Worm (Caenorhabditis elegans) whole organism, L1 larva: ENCODE results near the gene C53C11.5.

Source experiments
- C04F5.9 ChIP-seq: sonication (generic microtip); optimal IDR thresholded peaks from 2 replicates; lab custom pipeline; 2016; ENCODE audit warnings: missing genetic modification characterization, missing compliant biosample characterization
- C16A3.4 ChIP-seq: fragments of 150-350 bp; optimal IDR thresholded peaks from 2 replicates; lab custom pipeline; 2014; ENCODE audit warnings: missing biosample characterization, missing genetic modification characterization
- C34B4.2 ChIP-seq: sonication (generic microtip); optimal IDR thresholded peaks from 2 replicates; lab custom pipeline; 2017; ENCODE audit warnings: mild to moderate bottlenecking, missing genetic modification characterization, missing compliant biosample characterization
- F16B12.6 ChIP-seq: fragments of 150-350 bp; optimal IDR thresholded peaks from 2 replicates; lab custom pipeline; 2014; ENCODE audit warnings: missing biosample characterization, missing genetic modification characterization
- Y116A8C.19 ChIP-seq: sonication (generic microtip); optimal IDR thresholded peaks from 2 replicates; lab custom pipeline; 2016; ENCODE audit warnings: missing compliant biosample characterization, missing genetic modification characterization, borderline replicate concordance
- aha-1 ChIP-seq: fragments of 150-350 bp; optimal IDR thresholded peaks from 2 replicates; lab custom pipeline; 2014; ENCODE audit warnings: missing biosample characterization, missing genetic modification characterization
- alr-1 ChIP-seq: fragments of 200-800 bp; sonication (Bioruptor generic); optimal IDR thresholded peaks from 2 replicates; lab custom pipeline; 2018; ENCODE audit warnings: borderline replicate concordance, mild to moderate bottlenecking, missing genetic modification characterization, missing compliant biosample characterization
- ceh-8 ChIP-seq: fragments of 200-800 bp; sonication (Bioruptor generic); optimal IDR thresholded peaks from 2 replicates; lab custom pipeline; 2018; ENCODE audit warnings: mild to moderate bottlenecking, missing genetic modification characterization, moderate library complexity, missing compliant biosample characterization
- ceh-90 ChIP-seq: sonication (generic microtip); optimal IDR thresholded peaks from 2 replicates; lab custom pipeline; 2016; ENCODE audit warnings: missing genetic modification characterization, missing compliant biosample characterization
- dpl-1 ChIP-seq, 3 experiments: fragments of 150-350 bp in 2 of 3; sonication (generic microtip) in 1 of 3; optimal IDR thresholded peaks; 2 replicates each; lab custom pipeline; 2014 to 2017; ENCODE audit warnings: missing biosample characterization in 3 of 3, missing genetic modification characterization in 3 of 3, missing genetic modification reagents in 3 of 3
- dsc-1 ChIP-seq: sonication (generic microtip); optimal IDR thresholded peaks from 2 replicates; lab custom pipeline; 2016; ENCODE audit warnings: mild to moderate bottlenecking, missing genetic modification characterization, missing compliant biosample characterization
- egl-27 ChIP-seq, 2 experiments: fragments of 150-350 bp in 1 of 2; sonication (generic microtip); optimal IDR thresholded peaks; 3 replicates each; lab custom pipeline; 2017 to 2018; ENCODE audit warnings: missing biosample characterization in 2 of 2, missing genetic modification characterization in 2 of 2, missing genetic modification reagents in 2 of 2
- elt-2 ChIP-seq: sonication (generic microtip); optimal IDR thresholded peaks from 2 replicates; lab custom pipeline; 2016; ENCODE audit warnings: missing genetic modification characterization, mild to moderate bottlenecking, inconsistent platforms, missing compliant biosample characterization, missing genetic modification reagents
- ets-5 ChIP-seq: fragments of 200-800 bp; sonication (Bioruptor generic); IDR thresholded peaks from 2 replicates; pipeline ENCODE4 v1.3.6; 2022; ENCODE audit warnings: missing genetic modification characterization, missing compliant biosample characterization
- fkh-10 ChIP-seq: sonication (generic microtip); optimal IDR thresholded peaks from 2 replicates; lab custom pipeline; 2017; ENCODE audit warnings: missing biosample characterization, missing genetic modification reagents, missing genetic modification characterization
- fkh-4 ChIP-seq: sonication (generic microtip); optimal IDR thresholded peaks from 2 replicates; lab custom pipeline; 2016; ENCODE audit warnings: missing compliant biosample characterization, missing genetic modification characterization, borderline replicate concordance
- fkh-8 ChIP-seq: sonication (generic microtip); optimal IDR thresholded peaks from 2 replicates; lab custom pipeline; 2016; ENCODE audit warnings: mild to moderate bottlenecking, missing genetic modification characterization, missing compliant biosample characterization
- fos-1 ChIP-seq: fragments of 150-350 bp; optimal IDR thresholded peaks from 2 replicates; lab custom pipeline; 2014; ENCODE audit warnings: missing biosample characterization, missing genetic modification characterization
- hlh-4 ChIP-seq: sonication (generic microtip); optimal IDR thresholded peaks from 2 replicates; lab custom pipeline; 2016; ENCODE audit warnings: mild to moderate bottlenecking, missing genetic modification characterization, missing compliant biosample characterization
- hpl-2 ChIP-seq: fragments of 150-350 bp; optimal IDR thresholded peaks from 2 replicates; lab custom pipeline; 2014; ENCODE audit warnings: missing biosample characterization, missing genetic modification reagents, missing genetic modification characterization
- isw-1 ChIP-seq: fragments of 200-800 bp; sonication (Bioruptor generic); IDR thresholded peaks from 2 replicates; pipeline ENCODE4 v1.3.6; 2022; ENCODE audit warnings: missing genetic modification characterization, missing compliant biosample characterization
- lin-13 ChIP-seq: fragments of 150-350 bp; optimal IDR thresholded peaks from 2 replicates; lab custom pipeline; 2014; ENCODE audit warnings: missing biosample characterization, missing genetic modification reagents, missing genetic modification characterization
- lin-14 ChIP-seq: fragments of 200-800 bp; sonication (Bioruptor generic); optimal IDR thresholded peaks from 2 replicates; lab custom pipeline; 2018; ENCODE audit warnings: mild to moderate bottlenecking, missing genetic modification characterization, moderate library complexity, missing compliant biosample characterization
- lir-3 ChIP-seq: sonication (generic microtip); optimal IDR thresholded peaks from 2 replicates; lab custom pipeline; 2016; ENCODE audit warnings: mild to moderate bottlenecking, missing genetic modification characterization, moderate library complexity, missing compliant biosample characterization; ENCODE audit not compliant: poor library complexity
- mdl-1 ChIP-seq, 2 experiments: fragments of 150-350 bp; optimal IDR thresholded peaks; 2 replicates each; lab custom pipeline; 2014 to 2017; ENCODE audit warnings: missing biosample characterization in 2 of 2, missing genetic modification characterization in 2 of 2, inconsistent platforms in 1 of 2
- mef-2 ChIP-seq: fragments of 150-350 bp; optimal IDR thresholded peaks from 2 replicates; lab custom pipeline; 2014; ENCODE audit warnings: missing biosample characterization, missing genetic modification characterization
- nhr-12 ChIP-seq: sonication (generic microtip); optimal IDR thresholded peaks from 2 replicates; lab custom pipeline; 2017; ENCODE audit warnings: missing biosample characterization, missing genetic modification characterization
- nhr-19 ChIP-seq: fragments of 200-800 bp; sonication (Bioruptor generic); conservative IDR thresholded peaks from 2 replicates; pipeline ENCODE4 v1.3.6; 2022; ENCODE audit warnings: missing genetic modification characterization, missing compliant biosample characterization
- nhr-20 ChIP-seq: sonication (generic microtip); optimal IDR thresholded peaks from 2 replicates; lab custom pipeline; 2016; ENCODE audit warnings: mild to moderate bottlenecking, missing genetic modification characterization, missing compliant biosample characterization
- nhr-237 ChIP-seq: fragments of 150-350 bp; optimal IDR thresholded peaks from 2 replicates; lab custom pipeline; 2014; ENCODE audit warnings: missing biosample characterization, missing genetic modification characterization
- nhr-28 ChIP-seq: fragments of 150-350 bp; optimal IDR thresholded peaks from 2 replicates; lab custom pipeline; 2014; ENCODE audit warnings: missing biosample characterization, missing genetic modification characterization
- nhr-47 ChIP-seq: sonication (generic microtip); optimal IDR thresholded peaks from 2 replicates; lab custom pipeline; 2016; ENCODE audit warnings: mild to moderate bottlenecking, missing genetic modification characterization, moderate library complexity, missing compliant biosample characterization
- nhr-71 ChIP-seq: sonication (generic microtip); optimal IDR thresholded peaks from 2 replicates; lab custom pipeline; 2016; ENCODE audit warnings: mild to moderate bottlenecking, missing genetic modification characterization, moderate library complexity, missing compliant biosample characterization
- nhr-76 ChIP-seq: sonication (generic microtip); optimal IDR thresholded peaks from 2 replicates; lab custom pipeline; 2017; ENCODE audit warnings: missing biosample characterization, missing genetic modification characterization
- nhr-77 ChIP-seq: fragments of 150-350 bp; optimal IDR thresholded peaks from 2 replicates; lab custom pipeline; 2014; ENCODE audit warnings: missing biosample characterization, missing genetic modification characterization
- pag-3 ChIP-seq: sonication (generic microtip); optimal IDR thresholded peaks from 2 replicates; lab custom pipeline; 2017; ENCODE audit warnings: missing genetic modification characterization, mild to moderate bottlenecking, missing compliant biosample characterization, antibody characterized with exemption, borderline replicate concordance; ENCODE audit not compliant: insufficient read depth
- pqm-1 ChIP-seq: sonication (generic microtip); optimal IDR thresholded peaks from 3 replicates; lab custom pipeline; 2017; ENCODE audit warnings: missing biosample characterization, missing genetic modification characterization
- skn-1 ChIP-seq: fragments of 150-350 bp; optimal IDR thresholded peaks from 2 replicates; lab custom pipeline; 2014; ENCODE audit warnings: missing biosample characterization, missing genetic modification characterization
- snpc-4 ChIP-seq: fragments of 150-350 bp; optimal IDR thresholded peaks from 2 replicates; lab custom pipeline; 2014; ENCODE audit warnings: missing biosample characterization, missing genetic modification characterization
- sptf-1 ChIP-seq: fragments of 150-350 bp; optimal IDR thresholded peaks from 2 replicates; lab custom pipeline; 2014; ENCODE audit warnings: missing biosample characterization, missing genetic modification characterization
- unc-30 ChIP-seq: sonication (generic microtip); optimal IDR thresholded peaks from 2 replicates; lab custom pipeline; 2017; ENCODE audit warnings: missing biosample characterization, missing genetic modification characterization
- unc-86 ChIP-seq: sonication (generic microtip); optimal IDR thresholded peaks from 2 replicates; lab custom pipeline; 2016; ENCODE audit warnings: missing genetic modification characterization, missing compliant biosample characterization
- vab-15 ChIP-seq: sonication (generic microtip); optimal IDR thresholded peaks from 2 replicates; lab custom pipeline; 2017; ENCODE audit warnings: missing genotype, mild to moderate bottlenecking, missing genetic modification characterization, missing compliant biosample characterization
- xbp-1 ChIP-seq: sonication (generic microtip); optimal IDR thresholded peaks from 2 replicates; lab custom pipeline; 2016; ENCODE audit warnings: missing genetic modification characterization, missing compliant biosample characterization
- zag-1 ChIP-seq: fragments of 150-350 bp; optimal IDR thresholded peaks from 2 replicates; lab custom pipeline; 2014; ENCODE audit warnings: missing biosample characterization, missing genetic modification characterization
- zip-4 ChIP-seq: fragments of 200-800 bp; sonication (Bioruptor generic); optimal IDR thresholded peaks from 2 replicates; lab custom pipeline; 2018; ENCODE audit warnings: mild to moderate bottlenecking, missing genetic modification characterization, moderate library complexity, missing compliant biosample characterization
- ztf-11 ChIP-seq, 2 experiments: sonication (generic microtip); optimal IDR thresholded peaks; 2 replicates each; lab custom pipeline; 2016 to 2017; ENCODE audit warnings: missing genetic modification characterization in 2 of 2, missing biosample characterization in 1 of 2, missing compliant biosample characterization in 1 of 2

Gene C53C11.5

DNA sequence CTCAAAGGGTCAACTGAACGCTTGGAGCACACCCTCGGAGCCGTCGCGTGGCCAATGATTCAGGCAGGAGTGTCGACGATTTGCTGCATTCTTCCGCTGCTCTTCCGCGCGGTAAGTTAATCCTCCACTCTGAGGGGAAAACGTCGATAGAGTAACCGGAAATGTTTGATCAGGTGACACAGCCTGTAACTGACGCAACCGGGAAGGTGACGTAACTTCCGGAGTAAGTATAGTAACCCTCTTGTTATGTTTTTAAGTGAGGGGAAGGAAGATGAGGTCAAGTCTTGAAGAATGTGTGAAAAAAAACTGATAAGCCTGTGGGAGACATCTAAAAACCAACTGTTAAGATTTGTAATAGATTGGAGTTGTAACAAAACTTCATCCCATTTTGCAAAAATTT lies 8.9 kb upstream of the C53C11.5 start:
- TF ChIP-seq nhr-28 = no peak
- TF ChIP-seq ceh-90 (tag; lab: Kevin White, UChicago) = no peak
- no peak for TF ChIP-seq ceh-8
- no peak for TF ChIP-seq unc-30
- TF ChIP-seq zag-1 = no peak
- TF ChIP-seq nhr-71 (tag; lab: Kevin White, UChicago) = no peak
- TF ChIP-seq nhr-237 (tag; lab: Kevin White, UChicago) = no peak
- no peak for TF ChIP-seq lir-3
- TF ChIP-seq skn-1 (tag; lab: Kevin White, UChicago) = no peak

DNA sequence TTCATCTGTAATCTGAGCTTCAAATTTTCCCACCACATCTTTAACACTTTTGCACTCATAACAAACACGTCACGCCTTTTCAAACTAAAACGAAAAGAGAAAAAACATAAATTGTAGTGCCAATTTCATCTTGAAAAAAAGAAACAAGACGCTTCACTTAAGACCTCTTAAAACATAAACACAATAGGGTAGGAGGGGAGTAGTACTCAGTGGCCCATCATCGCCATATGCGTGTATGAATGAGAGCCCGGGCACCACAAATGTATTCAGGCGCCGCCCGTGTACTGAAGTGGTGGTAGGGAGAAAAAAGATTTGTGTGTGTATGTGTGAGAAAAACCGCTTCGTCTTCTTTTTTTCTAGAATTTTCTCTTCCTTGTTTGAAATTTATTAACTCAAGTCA lies 6.6 kb upstream of the C53C11.5 start:
- TF ChIP-seq nhr-12 (tag; lab: Kevin White, UChicago) (no peak), fkh-10 (GFP tag; lab: Kevin White, UChicago) (peak; percentile 62), lin-14 (GFP tag; lab: Kevin White, UChicago) (peak; percentile 34)

DNA sequence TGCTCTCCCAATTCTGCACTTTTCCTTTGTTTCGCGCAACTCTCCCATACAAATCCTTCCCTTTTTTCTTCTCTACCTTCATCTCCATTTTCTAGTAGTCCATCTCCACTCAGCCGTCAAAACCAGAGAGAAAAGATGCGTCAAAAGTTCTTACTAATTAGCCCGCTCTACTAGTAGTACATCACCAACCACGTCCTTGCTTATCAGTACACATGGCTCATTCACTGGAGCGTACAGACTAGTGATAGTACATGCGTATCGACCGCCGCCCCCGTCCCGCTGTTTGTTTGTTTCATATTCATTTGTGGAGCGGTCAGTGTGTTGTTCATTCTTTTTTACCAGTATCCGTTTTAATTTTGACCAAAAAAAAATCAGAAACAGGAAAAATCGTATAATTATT lies 4.8 kb upstream of the C53C11.5 start:
- TF ChIP-seq unc-86 (tag; lab: Kevin White, UChicago) (no peak), aha-1 (tag; lab: Kevin White, UChicago) (no peak), nhr-19 (GFP tag; lab: Robert Waterston, UW) (no peak), dpl-1 (GFP tag; optimal IDR thresholded peaks at IDR 0.05; lab: Kevin White, UChicago) (no peak), F16B12.6 (tag; lab: Kevin White, UChicago) (no peak), zip-4 (no peak), hpl-2 (GFP tag; lab: Kevin White, UChicago) (no peak), skn-1 (tag; lab: Kevin White, UChicago) (no peak), Y116A8C.19 (no peak), xbp-1 (no peak), ztf-11 (tag; optimal IDR thresholded peaks at IDR 0.05; lab: Kevin White, UChicago) (no peak), egl-27 (tag; optimal IDR thresholded peaks at IDR 0.05; lab: Kevin White, UChicago) (no peak), fkh-8 (tag; lab: Kevin White, UChicago) (no peak), fkh-4 (tag; lab: Kevin White, UChicago) (no peak), mdl-1 (tag; optimal IDR thresholded peaks at IDR 0.05; lab: Kevin White, UChicago) (no peak), pag-3 (tag; lab: Kevin White, UChicago) (no peak), nhr-237 (tag; lab: Kevin White, UChicago) (no peak), nhr-20 (no peak), mef-2 (tag; lab: Kevin White, UChicago) (no peak), nhr-76 (tag; lab: Kevin White, UChicago) (no peak)

DNA sequence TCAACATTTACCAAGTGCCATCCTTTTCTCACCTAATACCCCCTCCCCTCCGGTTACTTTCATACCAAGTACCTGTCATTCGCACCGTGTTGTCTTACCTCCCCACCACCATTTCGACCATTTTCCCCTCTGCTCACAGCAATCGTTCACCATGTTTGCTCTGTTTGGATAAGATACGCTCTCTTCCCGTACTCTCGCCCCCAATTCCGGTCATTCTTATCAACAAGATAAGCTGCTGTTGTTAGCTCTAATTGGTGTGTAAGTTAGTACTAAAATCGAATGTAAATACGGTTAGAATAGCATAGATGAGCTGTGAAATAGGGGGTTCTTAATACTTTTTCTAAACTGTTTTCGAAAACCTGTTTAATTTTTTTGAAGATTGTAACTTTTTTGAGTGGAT lies 3.3 kb upstream of the C53C11.5 start:
- TF ChIP-seq hlh-4 (tag; lab: Kevin White, UChicago) (no peak), aha-1 (tag; lab: Kevin White, UChicago) (no peak), fos-1 (no peak), dsc-1 (tag; lab: Kevin White, UChicago) (no peak), lir-3 (no peak), elt-2 (tag; lab: Kevin White, UChicago) (no peak), ets-5 (GFP tag; lab: Robert Waterston, UW) (no peak), nhr-47 (tag; lab: Kevin White, UChicago) (no peak), pqm-1 (no peak), nhr-77 (tag; lab: Kevin White, UChicago) (no peak), snpc-4 (tag; lab: Kevin White, UChicago) (no peak), sptf-1 (tag; lab: Kevin White, UChicago) (no peak), alr-1 (tag; lab: Kevin White, UChicago) (no peak), C04F5.9 (tag; lab: Kevin White, UChicago) (no peak), F16B12.6 (tag; lab: Kevin White, UChicago) (no peak), vab-15 (no peak), C16A3.4 (tag; lab: Kevin White, UChicago) (no peak), lin-13 (GFP tag; lab: Kevin White, UChicago) (no peak), isw-1 (GFP tag; lab: Robert Waterston, UW) (no peak), C34B4.2 (no peak)
